Worm (Caenorhabditis elegans) whole organism, L4 larva: ENCODE measurements around the gene T05A10.6.

Experiments used
- F10B5.3 ChIP-seq: sonication (generic microtip); optimal IDR thresholded peaks from 2 replicates; lab custom pipeline; 2016; ENCODE audit warnings: mild to moderate bottlenecking, missing genetic modification characterization, missing compliant biosample characterization
- F26F4.8 ChIP-seq: fragments of 200-800 bp; sonication (Bioruptor generic); conservative IDR thresholded peaks from 2 replicates; pipeline ENCODE4 v1.3.6; 2022; ENCODE audit warnings: missing genetic modification characterization, missing compliant biosample characterization
- F49E8.2 ChIP-seq: sonication (generic microtip); optimal IDR thresholded peaks from 2 replicates; lab custom pipeline; 2016; ENCODE audit warnings: missing compliant biosample characterization, mild to moderate bottlenecking, missing genetic modification characterization, borderline replicate concordance
- R02D3.7 ChIP-seq: fragments of 150-350 bp; sonication (generic microtip); optimal IDR thresholded peaks from 3 replicates; lab custom pipeline; 2014; ENCODE audit warnings: missing biosample characterization, missing genetic modification characterization
- Y48G9A.11 ChIP-seq: fragments of 200-800 bp; sonication (Bioruptor generic); IDR thresholded peaks from 2 replicates; pipeline ENCODE4 v1.3.6; 2022; ENCODE audit warnings: missing genetic modification reagents, missing genetic modification characterization, missing compliant biosample characterization
- Y5F2A.4 ChIP-seq: fragments of 200-800 bp; sonication (Bioruptor generic); optimal IDR thresholded peaks from 2 replicates; lab custom pipeline; 2018; ENCODE audit warnings: mild to moderate bottlenecking, missing genetic modification characterization, missing compliant biosample characterization
- Y75B8A.6 ChIP-seq: fragments of 200-800 bp; sonication (Bioruptor generic); IDR thresholded peaks from 2 replicates; pipeline ENCODE4 v1.3.6; 2022; ENCODE audit warnings: missing genetic modification reagents, missing genetic modification characterization, missing compliant biosample characterization
- ZK546.5 ChIP-seq, 2 experiments: sonication (generic microtip); optimal IDR thresholded peaks; 2 replicates each; lab custom pipeline; 2017; ENCODE audit warnings: missing biosample characterization in 2 of 2, missing genetic modification characterization in 2 of 2
- aly-2 ChIP-seq: sonication (generic microtip); optimal IDR thresholded peaks from 2 replicates; lab custom pipeline; 2018; ENCODE audit warnings: missing biosample characterization, missing genetic modification characterization
- ama-1 ChIP-seq: fragments of 150-350 bp; optimal IDR thresholded peaks from 2 replicates; lab custom pipeline; 2014; ENCODE audit warnings: inconsistent platforms, mixed read lengths
- attf-4 ChIP-seq: sonication (generic microtip); optimal IDR thresholded peaks from 3 replicates; lab custom pipeline; 2017; ENCODE audit warnings: missing biosample characterization, missing genetic modification characterization
- ceh-20 ChIP-seq: fragments of 200-800 bp; sonication (Bioruptor generic); IDR thresholded peaks from 2 replicates; pipeline ENCODE4 v1.3.6; 2022; ENCODE audit warnings: missing genetic modification reagents, missing genetic modification characterization, missing compliant biosample characterization
- ceh-62 ChIP-seq: sonication (generic microtip); optimal IDR thresholded peaks from 2 replicates; lab custom pipeline; 2017; ENCODE audit warnings: missing biosample characterization, missing genetic modification characterization
- ctbp-1 ChIP-seq: fragments of 200-800 bp; sonication (Bioruptor generic); IDR thresholded peaks from 2 replicates; pipeline ENCODE4 v1.3.6; 2022; ENCODE audit warnings: missing genetic modification reagents, missing genetic modification characterization, missing compliant biosample characterization
- dve-1 ChIP-seq: sonication (generic microtip); optimal IDR thresholded peaks from 2 replicates; lab custom pipeline; 2017; ENCODE audit warnings: antibody characterized with exemption, mild to moderate bottlenecking, missing genetic modification characterization, missing compliant biosample characterization; ENCODE audit not compliant: insufficient read depth
- fkh-10 ChIP-seq: fragments of 150-350 bp; optimal IDR thresholded peaks from 2 replicates; lab custom pipeline; 2014; ENCODE audit warnings: missing biosample characterization, missing genetic modification reagents, missing genetic modification characterization
- fos-1 ChIP-seq: fragments of 150-350 bp; optimal IDR thresholded peaks from 2 replicates; lab custom pipeline; 2014; ENCODE audit warnings: missing biosample characterization, missing genetic modification characterization
- hif-1 ChIP-seq, 2 experiments: sonication (generic microtip); optimal IDR thresholded peaks; 2 replicates each; lab custom pipeline; 2016 to 2017; ENCODE audit warnings: missing compliant biosample characterization in 2 of 2, missing genetic modification characterization in 2 of 2, missing genetic modification reagents in 2 of 2, missing genotype in 2 of 2, mild to moderate bottlenecking in 1 of 2
- hlh-11 ChIP-seq: fragments of 200-800 bp; sonication (Bioruptor generic); optimal IDR thresholded peaks from 2 replicates; lab custom pipeline; 2018; ENCODE audit warnings: mild to moderate bottlenecking, missing genetic modification characterization, missing compliant biosample characterization
- hlh-30 ChIP-seq: sonication (generic microtip); optimal IDR thresholded peaks from 2 replicates; lab custom pipeline; 2017; ENCODE audit warnings: antibody characterized with exemption, mild to moderate bottlenecking, missing genetic modification characterization, missing compliant biosample characterization; ENCODE audit not compliant: insufficient read depth
- hmg-1.1 ChIP-seq: fragments of 200-800 bp; sonication (Bioruptor generic); IDR thresholded peaks from 2 replicates; pipeline ENCODE4 v1.3.6; 2022; ENCODE audit warnings: missing genetic modification reagents, missing genetic modification characterization, missing compliant biosample characterization
- jun-1 ChIP-seq: fragments of 150-350 bp; optimal IDR thresholded peaks from 2 replicates; lab custom pipeline; 2014; ENCODE audit warnings: missing biosample characterization, missing genetic modification reagents, missing genetic modification characterization
- lin-1 ChIP-seq: fragments of 200-800 bp; sonication (Bioruptor generic); IDR thresholded peaks from 2 replicates; pipeline ENCODE4 v1.3.6; 2022; ENCODE audit warnings: missing genetic modification reagents, missing genetic modification characterization, missing compliant biosample characterization
- lin-13 ChIP-seq: fragments of 150-350 bp; optimal IDR thresholded peaks from 2 replicates; lab custom pipeline; 2014; ENCODE audit warnings: missing biosample characterization, missing genetic modification reagents, missing genetic modification characterization
- madf-9 ChIP-seq: fragments of 200-800 bp; sonication (Bioruptor generic); conservative IDR thresholded peaks from 2 replicates; pipeline ENCODE4 v1.3.6; 2022; ENCODE audit warnings: missing genetic modification reagents, missing genetic modification characterization, missing compliant biosample characterization
- mdl-1 ChIP-seq, 2 experiments: fragments of 150-350 bp in 1 of 2; sonication (generic microtip) in 1 of 2; optimal IDR thresholded peaks; 2 replicates each; lab custom pipeline; 2014 to 2017; ENCODE audit warnings: missing biosample characterization in 2 of 2, missing genetic modification characterization in 2 of 2
- mdt-29 ChIP-seq: fragments of 200-800 bp; sonication (Bioruptor generic); IDR thresholded peaks from 2 replicates; pipeline ENCODE4 v1.3.6; 2022; ENCODE audit warnings: missing genetic modification reagents, missing genetic modification characterization, missing compliant biosample characterization
- mep-1 ChIP-seq: fragments of 150-350 bp; sonication (generic microtip); optimal IDR thresholded peaks from 3 replicates; lab custom pipeline; 2014; ENCODE audit warnings: missing biosample characterization, missing genetic modification characterization
- mes-2 ChIP-seq: sonication (generic microtip); optimal IDR thresholded peaks from 2 replicates; lab custom pipeline; 2016; ENCODE audit warnings: missing genotype, mild to moderate bottlenecking, missing genetic modification characterization, missing compliant biosample characterization; ENCODE audit not compliant: poor library complexity, severe bottlenecking
- mxl-3 ChIP-seq: fragments of 200-800 bp; sonication (Bioruptor generic); optimal IDR thresholded peaks from 2 replicates; lab custom pipeline; 2018; ENCODE audit warnings: mild to moderate bottlenecking, missing genetic modification characterization, missing compliant biosample characterization
- nhr-10 ChIP-seq: fragments of 150-350 bp; optimal IDR thresholded peaks from 2 replicates; lab custom pipeline; 2014; ENCODE audit warnings: missing biosample characterization, missing genetic modification characterization
- nhr-102 ChIP-seq: sonication (generic microtip); optimal IDR thresholded peaks from 2 replicates; lab custom pipeline; 2016; ENCODE audit warnings: mild to moderate bottlenecking, missing genetic modification characterization, moderate library complexity, missing compliant biosample characterization
- nhr-11 ChIP-seq: fragments of 150-350 bp; optimal IDR thresholded peaks from 2 replicates; lab custom pipeline; 2014; ENCODE audit warnings: missing biosample characterization, missing genetic modification characterization
- nhr-111 ChIP-seq: fragments of 200-800 bp; sonication (Bioruptor generic); optimal IDR thresholded peaks from 2 replicates; lab custom pipeline; 2018; ENCODE audit warnings: mild to moderate bottlenecking, missing genetic modification characterization, missing compliant biosample characterization
- nhr-237 ChIP-seq: sonication (generic microtip); optimal IDR thresholded peaks from 2 replicates; lab custom pipeline; 2017; ENCODE audit warnings: missing biosample characterization, missing genetic modification characterization
- nhr-41 ChIP-seq: fragments of 200-800 bp; sonication (Bioruptor generic); IDR thresholded peaks from 2 replicates; pipeline ENCODE4 v1.3.6; 2022; ENCODE audit warnings: missing genetic modification reagents, missing genetic modification characterization, missing compliant biosample characterization
- nhr-48 ChIP-seq: sonication (generic microtip); optimal IDR thresholded peaks from 2 replicates; lab custom pipeline; 2016; ENCODE audit warnings: mild to moderate bottlenecking, missing genetic modification characterization, missing compliant biosample characterization
- nhr-6 ChIP-seq: fragments of 150-350 bp; optimal IDR thresholded peaks from 2 replicates; lab custom pipeline; 2014; ENCODE audit warnings: missing biosample characterization, missing genetic modification characterization
- php-3 ChIP-seq: fragments of 200-800 bp; sonication (Bioruptor generic); IDR thresholded peaks from 2 replicates; pipeline ENCODE4 v1.3.6; 2022; ENCODE audit warnings: missing genetic modification reagents, missing genetic modification characterization, missing compliant biosample characterization
- pqm-1 ChIP-seq: sonication (generic microtip); optimal IDR thresholded peaks from 2 replicates; lab custom pipeline; 2017; ENCODE audit warnings: missing biosample characterization, missing genetic modification characterization
- saeg-2 ChIP-seq: fragments of 200-800 bp; sonication (Bioruptor generic); IDR thresholded peaks from 2 replicates; pipeline ENCODE4 v1.3.6; 2022; ENCODE audit warnings: missing genetic modification reagents, missing genetic modification characterization, missing compliant biosample characterization
- skn-1 ChIP-seq: fragments of 150-350 bp; optimal IDR thresholded peaks from 2 replicates; lab custom pipeline; 2014; ENCODE audit warnings: missing biosample characterization, missing genetic modification characterization
- snpc-1.2 ChIP-seq: fragments of 200-800 bp; sonication (Bioruptor generic); IDR thresholded peaks from 2 replicates; pipeline ENCODE4 v1.3.6; 2022; ENCODE audit warnings: missing genetic modification reagents, missing genetic modification characterization, missing compliant biosample characterization
- spr-1 ChIP-seq: sonication (generic microtip); optimal IDR thresholded peaks from 2 replicates; lab custom pipeline; 2016; ENCODE audit warnings: mild to moderate bottlenecking, missing genetic modification characterization, missing compliant biosample characterization
- spr-3 ChIP-seq: fragments of 200-800 bp; sonication (Bioruptor generic); optimal IDR thresholded peaks from 2 replicates; lab custom pipeline; 2018; ENCODE audit warnings: mild to moderate bottlenecking, missing genetic modification characterization, missing compliant biosample characterization
- unc-39 ChIP-seq: sonication (generic microtip); optimal IDR thresholded peaks from 2 replicates; lab custom pipeline; 2017; ENCODE audit warnings: missing biosample characterization, missing genetic modification characterization
- unc-62 ChIP-seq, 3 experiments: fragments of 150-350 bp in 1 of 3; sonication (generic microtip); optimal IDR thresholded peaks in 2 of 3; peaks in 1 of 3; 1 replicate in 1 of 3; 2 replicates in 2 of 3; lab custom pipeline; 2014 to 2017; ENCODE audit warnings: missing biosample characterization in 3 of 3, missing genetic modification characterization in 3 of 3, missing genetic modification reagents in 3 of 3, missing genotype in 1 of 3
- zfp-3 ChIP-seq: fragments of 200-800 bp; sonication (Bioruptor generic); conservative IDR thresholded peaks from 2 replicates; pipeline ENCODE4 v1.3.6; 2022; ENCODE audit warnings: missing genetic modification reagents, missing genetic modification characterization, missing compliant biosample characterization
- zip-11 ChIP-seq: fragments of 200-800 bp; sonication (Bioruptor generic); IDR thresholded peaks from 2 replicates; pipeline ENCODE4 v1.3.6; 2022; ENCODE audit warnings: missing genetic modification characterization, missing compliant biosample characterization
- ztf-11 ChIP-seq: fragments of 150-350 bp; optimal IDR thresholded peaks from 2 replicates; lab custom pipeline; 2014; ENCODE audit warnings: missing biosample characterization, missing genetic modification characterization

The T05A10.6 gene

ce11 chrX:10766123-10766622 is 28.4 kb downstream of the T05A10.6 start (continued):
- TF ChIP-seq hlh-30 (peak; percentile 97), lin-1 (GFP tag; lab: Robert Waterston, UW) (peak; percentile 88), spr-1 (tag; lab: Kevin White, UChicago) (peak; percentile 89), mdt-29 (GFP tag; lab: Robert Waterston, UW) (peak; percentile 63; the same call in 1 of the 2 replicates), nhr-48 (tag; lab: Kevin White, UChicago) (peak; percentile 98), pqm-1 (tag; lab: Kevin White, UChicago) (peak; percentile 24), nhr-41 (GFP tag; lab: Robert Waterston, UW) (0 out of 2 replicates have a peak, but pooled peaks have one; percentile 19), lin-13 (GFP tag; lab: Kevin White, UChicago) (peak; percentile 73), Y5F2A.4 (GFP tag; lab: Kevin White, UChicago) (no peak), F49E8.2 (no peak), mes-2 (tag; lab: Kevin White, UChicago) (peak; percentile 51), hmg-1.1 (peak; percentile 90), ceh-62 (tag; lab: Kevin White, UChicago) (no peak), mxl-3 (peak; percentile 79), dve-1 (tag; lab: Kevin White, UChicago) (peak; percentile 99), ZK546.5 (tag; optimal IDR thresholded peaks at IDR 0.05; lab: Kevin White, UChicago) (no peak), zip-11 (no peak), unc-62 (GFP tag; optimal IDR thresholded peaks at IDR 0.05 in 1 of 2; lab: Kevin White, UChicago) (peak in 1 of 2 experiments; percentile 100), unc-62 (tag; optimal IDR thresholded peaks at IDR 0.05; lab: Kevin White, UChicago) (peak; percentile 29), php-3 (GFP tag; lab: Robert Waterston, UW) (peak; percentile 44; the same call in 1 of the 2 replicates), ceh-20 (GFP tag; lab: Robert Waterston, UW) (peak; percentile 93), R02D3.7 (tag; lab: Kevin White, UChicago) (no peak), ztf-11 (tag; lab: Kevin White, UChicago) (no peak), nhr-11 (tag; lab: Kevin White, UChicago) (peak; percentile 95), mep-1 (tag; lab: Kevin White, UChicago) (peak; percentile 95), hif-1 (tag; optimal IDR thresholded peaks at IDR 0.05; lab: Kevin White, UChicago) (peak; percentile 26 to 82), fkh-10 (GFP tag; lab: Kevin White, UChicago) (peak; percentile 98), nhr-10 (tag; lab: Kevin White, UChicago) (peak; percentile 73), hlh-11 (tag; lab: Kevin White, UChicago) (peak; percentile 99), nhr-111 (peak; percentile 46), jun-1 (tag; lab: Kevin White, UChicago) (peak; percentile 82), unc-39 (tag; lab: Kevin White, UChicago) (no peak), ctbp-1 (GFP tag; lab: Robert Waterston, UW) (peak; percentile 95), nhr-237 (tag; lab: Kevin White, UChicago) (peak; percentile 29), zfp-3 (GFP tag; lab: Robert Waterston, UW) (no peak), aly-2 (tag; lab: Kevin White, UChicago) (no peak), skn-1 (tag; lab: Kevin White, UChicago) (no peak), madf-9 (GFP tag; lab: Robert Waterston, UW) (peak; percentile 60; the same call in 1 of the 2 replicates), mdl-1 (tag; optimal IDR thresholded peaks at IDR 0.05; lab: Kevin White, UChicago) (peak; percentile 91 to 94), fos-1 (tag; lab: Kevin White, UChicago) (no peak), Y48G9A.11 (GFP tag; lab: Robert Waterston, UW) (no peak), F10B5.3 (peak; percentile 77), Y75B8A.6 (GFP tag; lab: Robert Waterston, UW) (no peak), attf-4 (tag; lab: Kevin White, UChicago) (peak; percentile 64), saeg-2 (GFP tag; lab: Robert Waterston, UW) (peak; percentile 73; the same call in 1 of the 2 replicates), nhr-6 (tag; lab: Kevin White, UChicago) (peak; percentile 88), spr-3 (peak; percentile 60), snpc-1.2 (GFP tag; lab: Robert Waterston, UW) (no peak), ama-1 (no peak), nhr-102 (tag; lab: Kevin White, UChicago) (peak; percentile 92), F26F4.8 (GFP tag; lab: Robert Waterston, UW) (no peak)
